Worm (Caenorhabditis elegans) whole organism, early embryonic: ENCODE measurements around the gene T16H12.3.

Experiments
- B0310.2 ChIP-seq: sonication (generic microtip); optimal IDR thresholded peaks from 2 replicates; lab custom pipeline; 2016; ENCODE audit warnings: mild to moderate bottlenecking, missing genetic modification characterization, missing compliant biosample characterization
- F13C5.2 ChIP-seq: sonication (generic microtip); optimal IDR thresholded peaks from 2 replicates; lab custom pipeline; 2017; ENCODE audit warnings: mild to moderate bottlenecking, missing genetic modification characterization, inconsistent platforms, missing compliant biosample characterization
- aly-1 ChIP-seq: sonication (generic microtip); optimal IDR thresholded peaks from 2 replicates; lab custom pipeline; 2016; ENCODE audit warnings: missing genetic modification characterization, missing compliant biosample characterization
- ama-1 ChIP-seq: fragments of 150-350 bp; optimal IDR thresholded peaks from 2 replicates; lab custom pipeline; 2014
- ceh-13 ChIP-seq: fragments of 200-800 bp; sonication (Bioruptor generic); optimal IDR thresholded peaks from 2 replicates; lab custom pipeline; 2018; ENCODE audit warnings: mild to moderate bottlenecking, missing genetic modification characterization, missing compliant biosample characterization
- ceh-36 ChIP-seq: sonication (generic microtip); optimal IDR thresholded peaks from 2 replicates; lab custom pipeline; 2016; ENCODE audit warnings: missing genetic modification characterization, inconsistent platforms, missing compliant biosample characterization
- ets-7 ChIP-seq: sonication (generic microtip); optimal IDR thresholded peaks from 2 replicates; lab custom pipeline; 2016; ENCODE audit warnings: missing genotype, missing genetic modification characterization, missing compliant biosample characterization
- flt-1 ChIP-seq: fragments of 200-800 bp; sonication (Bioruptor generic); IDR thresholded peaks from 2 replicates; pipeline ENCODE4 v1.3.6; 2022; ENCODE audit warnings: missing genetic modification characterization, missing compliant biosample characterization
- hmbx-1 ChIP-seq: sonication (generic microtip); optimal IDR thresholded peaks from 2 replicates; lab custom pipeline; 2016; ENCODE audit warnings: mild to moderate bottlenecking, missing genetic modification characterization, missing compliant biosample characterization
- hmg-4 ChIP-seq: fragments of 200-800 bp; sonication (Bioruptor generic); optimal IDR thresholded peaks from 2 replicates; lab custom pipeline; 2018; ENCODE audit warnings: mild to moderate bottlenecking, missing genetic modification characterization, missing compliant biosample characterization
- hnd-1 ChIP-seq: sonication (generic microtip); optimal IDR thresholded peaks from 2 replicates; lab custom pipeline; 2016; ENCODE audit warnings: missing genetic modification characterization, missing compliant biosample characterization
- pes-1 ChIP-seq: fragments of 200-800 bp; sonication (Bioruptor generic); IDR thresholded peaks from 2 replicates; pipeline ENCODE4 v1.3.6; 2022; ENCODE audit warnings: missing genetic modification reagents, missing genetic modification characterization, missing compliant biosample characterization
- scrt-1 ChIP-seq: fragments of 200-800 bp; sonication (Bioruptor generic); IDR thresholded peaks from 2 replicates; pipeline ENCODE4 v1.3.6; 2022; ENCODE audit warnings: missing genetic modification characterization, missing compliant biosample characterization
- sea-1 ChIP-seq: fragments of 200-800 bp; sonication (Bioruptor generic); conservative IDR thresholded peaks from 2 replicates; pipeline ENCODE4 v1.3.6; 2022; ENCODE audit warnings: missing genetic modification characterization, missing compliant biosample characterization
- tbx-11 ChIP-seq: fragments of 200-800 bp; sonication (Bioruptor generic); IDR thresholded peaks from 2 replicates; pipeline ENCODE4 v1.3.6; 2022; ENCODE audit warnings: missing genetic modification characterization, missing compliant biosample characterization
- tbx-37 ChIP-seq: fragments of 200-800 bp; sonication (Bioruptor generic); conservative IDR thresholded peaks from 2 replicates; pipeline ENCODE4 v1.3.6; 2022; ENCODE audit warnings: missing genetic modification reagents, missing genetic modification characterization, missing compliant biosample characterization
- tra-4 ChIP-seq: sonication (generic microtip); optimal IDR thresholded peaks from 2 replicates; lab custom pipeline; 2017; ENCODE audit warnings: missing genetic modification characterization, missing compliant biosample characterization

The T16H12.3 gene

ce11 chrIII:10112958-10113357 is 29.9 kb upstream of the T16H12.3 start, which contains the start of gene vps-29:
vps-29 (minus strand) TSS chrIII:10113058.
- TF ChIP-seq scrt-1 (GFP tag; lab: Robert Waterston, UW) (no peak), aly-1 (tag; lab: Kevin White, UChicago) (no peak), tra-4 (tag; lab: Kevin White, UChicago) (no peak), B0310.2 (tag; lab: Kevin White, UChicago) (no peak), tbx-11 (GFP tag; lab: Robert Waterston, UW) (no peak), ceh-13 (no peak), pes-1 (GFP tag; lab: Robert Waterston, UW) (no peak), flt-1 (GFP tag; lab: Robert Waterston, UW) (no peak), hnd-1 (tag; lab: Kevin White, UChicago) (no peak)

- no peak for TF ChIP-seq ama-1 (lab: Kevin White, UChicago)
Observed at ce11 chrIII:10108995-10109394, 25.9 kb upstream of the T16H12.3 start, which contains the start of gene T16H12.9. T16H12.9 (plus strand) TSS chrIII:10109295.

ce11 chrIII:10106390-10106789 is 23.3 kb upstream of the T16H12.3 start, which contains the start of gene srt-55:
srt-55 (minus strand) TSS chrIII:10106490.
- TF ChIP-seq F13C5.2 (tag; lab: Kevin White, UChicago) (no peak), hnd-1 (tag; lab: Kevin White, UChicago) (no peak), sea-1 (GFP tag; lab: Robert Waterston, UW) (no peak), tra-4 (tag; lab: Kevin White, UChicago) (no peak), pes-1 (GFP tag; lab: Robert Waterston, UW) (no peak), scrt-1 (GFP tag; lab: Robert Waterston, UW) (no peak), B0310.2 (tag; lab: Kevin White, UChicago) (no peak), flt-1 (GFP tag; lab: Robert Waterston, UW) (no peak), tbx-37 (GFP tag; lab: Robert Waterston, UW) (no peak), hmbx-1 (tag; lab: Kevin White, UChicago) (no peak), ama-1 (lab: Kevin White, UChicago) (no peak), tbx-11 (GFP tag; lab: Robert Waterston, UW) (no peak), ets-7 (tag; lab: Kevin White, UChicago) (no peak), hmg-4 (GFP tag; lab: Kevin White, UChicago) (no peak), aly-1 (tag; lab: Kevin White, UChicago) (no peak), ceh-13 (no peak), ceh-36 (tag; lab: Kevin White, UChicago) (no peak)

ce11 chrIII:10101352-10101751 is 18.3 kb upstream of the T16H12.3 start, which contains the start of gene kel-10:
kel-10 (minus strand) TSS chrIII:10101452.
- TF ChIP-seq ets-7 (tag; lab: Kevin White, UChicago) (no peak), pes-1 (GFP tag; lab: Robert Waterston, UW) (no peak), hnd-1 (tag; lab: Kevin White, UChicago) (no peak), tbx-37 (GFP tag; lab: Robert Waterston, UW) (no peak), sea-1 (GFP tag; lab: Robert Waterston, UW) (no peak), flt-1 (GFP tag; lab: Robert Waterston, UW) (no peak), ama-1 (lab: Kevin White, UChicago) (no peak), F13C5.2 (tag; lab: Kevin White, UChicago) (no peak), scrt-1 (GFP tag; lab: Robert Waterston, UW) (no peak), ceh-36 (tag; lab: Kevin White, UChicago) (no peak), ceh-13 (no peak), B0310.2 (tag; lab: Kevin White, UChicago) (no peak), hmbx-1 (tag; lab: Kevin White, UChicago) (no peak)

- TF ChIP-seq hmg-4 (GFP tag; lab: Kevin White, UChicago): no peak
- no peak for TF ChIP-seq ama-1 (lab: Kevin White, UChicago)
- no peak for TF ChIP-seq aly-1 (tag; lab: Kevin White, UChicago)
- no peak for TF ChIP-seq ets-7 (tag; lab: Kevin White, UChicago)
- no peak for TF ChIP-seq ceh-36 (tag; lab: Kevin White, UChicago)
- no peak for TF ChIP-seq sea-1 (GFP tag; lab: Robert Waterston, UW)
Observed at ce11 chrIII:10097981-10098380, 14.9 kb upstream of the T16H12.3 start, which contains the start of gene spop-1. spop-1 (minus strand) TSS chrIII:10098081.

ce11 chrIII:10096525-10096972 is 13.5 kb upstream of the T16H12.3 start:
- TF ChIP-seq hmg-4 (GFP tag; lab: Kevin White, UChicago) (peak; percentile 57), ets-7 (tag; lab: Kevin White, UChicago) (no peak), ceh-36 (tag; lab: Kevin White, UChicago) (no peak), flt-1 (GFP tag; lab: Robert Waterston, UW) (no peak)

- no peak for TF ChIP-seq ceh-13
- TF ChIP-seq hmbx-1 (tag; lab: Kevin White, UChicago): no peak
- TF ChIP-seq hmg-4 (GFP tag; lab: Kevin White, UChicago): no peak
- TF ChIP-seq flt-1 (GFP tag; lab: Robert Waterston, UW): no peak
- no peak for TF ChIP-seq ceh-36 (tag; lab: Kevin White, UChicago)
- TF ChIP-seq ets-7 (tag; lab: Kevin White, UChicago): no peak
- TF ChIP-seq tbx-37 (GFP tag; lab: Robert Waterston, UW): no peak
- no peak for TF ChIP-seq hnd-1 (tag; lab: Kevin White, UChicago)
- no peak for TF ChIP-seq ama-1 (lab: Kevin White, UChicago)
Observed at ce11 chrIII:10095377-10095776, 12.3 kb upstream of the T16H12.3 start.

- peak; percentile 43 for TF ChIP-seq ceh-36 (tag; lab: Kevin White, UChicago)
- peak; percentile 91 for TF ChIP-seq hmg-4 (GFP tag; lab: Kevin White, UChicago)
- TF ChIP-seq aly-1 (tag; lab: Kevin White, UChicago): peak; percentile 52
- TF ChIP-seq ceh-13: no peak
- peak; percentile 23 for TF ChIP-seq F13C5.2 (tag; lab: Kevin White, UChicago)
Observed at ce11 chrIII:10094538-10094937, 11.4 kb upstream of the T16H12.3 start.
